Worm (Caenorhabditis elegans) whole organism, L2 larva: Measurements from ENCODE around the gene K04C2.5.

Experiments used
- C34F6.9 ChIP-seq: fragments of 150-350 bp; optimal IDR thresholded peaks from 2 replicates; lab custom pipeline; 2014; ENCODE audit warnings: missing biosample characterization, missing genetic modification characterization
- F13H6.1 ChIP-seq: sonication (generic microtip); optimal IDR thresholded peaks from 2 replicates; lab custom pipeline; 2016; ENCODE audit warnings: missing genetic modification characterization, missing compliant biosample characterization
- R02D3.7 ChIP-seq: fragments of 150-350 bp; optimal IDR thresholded peaks from 2 replicates; lab custom pipeline; 2014; ENCODE audit warnings: missing biosample characterization, missing genetic modification characterization
- ZK546.5 ChIP-seq: sonication (generic microtip); optimal IDR thresholded peaks from 2 replicates; lab custom pipeline; 2017; ENCODE audit warnings: missing biosample characterization, missing genetic modification characterization
- alr-1 ChIP-seq: fragments of 150-350 bp; optimal IDR thresholded peaks from 2 replicates; lab custom pipeline; 2014; ENCODE audit warnings: missing biosample characterization, missing genetic modification characterization
- ama-1 ChIP-seq: fragments of 150-350 bp; optimal IDR thresholded peaks from 2 replicates; lab custom pipeline; 2018; ENCODE audit warnings: inconsistent platforms
- ceh-16 ChIP-seq: fragments of 150-350 bp; optimal IDR thresholded peaks from 2 replicates; lab custom pipeline; 2014; ENCODE audit warnings: missing biosample characterization, missing genetic modification characterization
- crh-2 ChIP-seq: sonication (generic microtip); optimal IDR thresholded peaks from 2 replicates; lab custom pipeline; 2017; ENCODE audit warnings: missing biosample characterization, missing genetic modification characterization
- dmd-4 ChIP-seq: sonication (generic microtip); optimal IDR thresholded peaks from 2 replicates; lab custom pipeline; 2017; ENCODE audit warnings: missing biosample characterization, missing genetic modification characterization
- egl-27 ChIP-seq: sonication (generic microtip); optimal IDR thresholded peaks from 3 replicates; lab custom pipeline; 2017; ENCODE audit warnings: missing biosample characterization, missing genetic modification reagents, missing genetic modification characterization
- elt-1 ChIP-seq: fragments of 150-350 bp; optimal IDR thresholded peaks from 2 replicates; lab custom pipeline; 2014; ENCODE audit warnings: missing biosample characterization, missing genetic modification characterization
- fos-1 ChIP-seq: fragments of 150-350 bp; optimal IDR thresholded peaks from 2 replicates; lab custom pipeline; 2014; ENCODE audit warnings: missing biosample characterization, missing genetic modification characterization
- gmeb-1 ChIP-seq: fragments of 150-350 bp; optimal IDR thresholded peaks from 2 replicates; lab custom pipeline; 2014; ENCODE audit warnings: missing biosample characterization, missing genetic modification characterization
- lin-11 ChIP-seq: fragments of 150-350 bp; sonication (generic microtip); optimal IDR thresholded peaks from 2 replicates; lab custom pipeline; 2014; ENCODE audit warnings: missing biosample characterization, missing genetic modification characterization, inconsistent platforms, mixed read lengths
- lin-13 ChIP-seq: fragments of 150-350 bp; optimal IDR thresholded peaks from 2 replicates; lab custom pipeline; 2014; ENCODE audit warnings: missing biosample characterization, missing genetic modification reagents, missing genetic modification characterization
- lin-39 ChIP-seq: fragments of 150-350 bp; optimal IDR thresholded peaks from 2 replicates; lab custom pipeline; 2014; ENCODE audit warnings: missing biosample characterization, missing genetic modification reagents, missing genetic modification characterization
- lsy-2 ChIP-seq, 2 experiments: fragments of 150-350 bp in 1 of 2; sonication (generic microtip) in 1 of 2; optimal IDR thresholded peaks; 2 replicates each; lab custom pipeline; 2014 to 2017; ENCODE audit warnings: missing biosample characterization in 2 of 2, missing genetic modification characterization in 2 of 2
- mab-5 ChIP-seq: fragments of 150-350 bp; optimal IDR thresholded peaks from 2 replicates; lab custom pipeline; 2014; ENCODE audit warnings: missing biosample characterization, missing genetic modification characterization
- mbf-1 ChIP-seq: sonication (generic microtip); optimal IDR thresholded peaks from 2 replicates; lab custom pipeline; 2017; ENCODE audit warnings: missing biosample characterization, missing genetic modification characterization
- mdl-1 ChIP-seq, 2 experiments: fragments of 150-350 bp in 1 of 2; sonication (generic microtip) in 1 of 2; optimal IDR thresholded peaks; 2 replicates each; lab custom pipeline; 2017; ENCODE audit warnings: missing biosample characterization in 2 of 2, missing genetic modification characterization in 2 of 2
- nhr-11 ChIP-seq: fragments of 150-350 bp; optimal IDR thresholded peaks from 2 replicates; lab custom pipeline; 2014; ENCODE audit warnings: missing biosample characterization, missing genetic modification characterization
- nhr-12 ChIP-seq: fragments of 150-350 bp; optimal IDR thresholded peaks from 2 replicates; lab custom pipeline; 2014; ENCODE audit warnings: missing biosample characterization, missing genetic modification characterization
- nhr-129 ChIP-seq: fragments of 150-350 bp; optimal IDR thresholded peaks from 2 replicates; lab custom pipeline; 2014; ENCODE audit warnings: missing biosample characterization, missing genetic modification characterization
- nhr-21 ChIP-seq: fragments of 150-350 bp; optimal IDR thresholded peaks from 2 replicates; lab custom pipeline; 2014; ENCODE audit warnings: missing biosample characterization, missing genetic modification characterization
- nhr-23 ChIP-seq: fragments of 150-350 bp; optimal IDR thresholded peaks from 2 replicates; lab custom pipeline; 2014; ENCODE audit warnings: missing biosample characterization, missing genetic modification reagents, missing genetic modification characterization
- nhr-25 ChIP-seq: fragments of 150-350 bp; sonication (generic microtip); optimal IDR thresholded peaks from 3 replicates; lab custom pipeline; 2014; ENCODE audit warnings: missing biosample characterization, missing genetic modification characterization
- nhr-6 ChIP-seq: fragments of 150-350 bp; optimal IDR thresholded peaks from 2 replicates; lab custom pipeline; 2014; ENCODE audit warnings: missing biosample characterization, missing genetic modification characterization
- nhr-77 ChIP-seq: fragments of 150-350 bp; optimal IDR thresholded peaks from 2 replicates; lab custom pipeline; 2014; ENCODE audit warnings: missing biosample characterization, missing genetic modification characterization
- peb-1 ChIP-seq: fragments of 150-350 bp; optimal IDR thresholded peaks from 2 replicates; lab custom pipeline; 2014; ENCODE audit warnings: missing biosample characterization, missing genetic modification characterization
- sem-4 ChIP-seq: fragments of 150-350 bp; optimal IDR thresholded peaks from 2 replicates; lab custom pipeline; 2014; ENCODE audit warnings: missing biosample characterization, missing genetic modification reagents, missing genetic modification characterization
- sma-9 ChIP-seq, 2 experiments: fragments of 150-350 bp in 1 of 2; sonication (generic microtip) in 1 of 2; optimal IDR thresholded peaks; 2 replicates each; lab custom pipeline; 2014 to 2016; ENCODE audit warnings: missing genetic modification characterization in 2 of 2, mild to moderate bottlenecking in 1 of 2, missing biosample characterization in 1 of 2, missing compliant biosample characterization in 1 of 2, missing genetic modification reagents in 1 of 2, moderate library complexity in 1 of 2
- snpc-4 ChIP-seq: fragments of 150-350 bp; optimal IDR thresholded peaks from 2 replicates; lab custom pipeline; 2014; ENCODE audit warnings: missing biosample characterization, missing genetic modification characterization
- unc-39 ChIP-seq: fragments of 150-350 bp; optimal IDR thresholded peaks from 2 replicates; lab custom pipeline; 2014; ENCODE audit warnings: missing biosample characterization, missing genetic modification characterization
- unc-55 ChIP-seq: fragments of 150-350 bp; sonication (generic microtip); optimal IDR thresholded peaks from 3 replicates; lab custom pipeline; 2014; ENCODE audit warnings: missing biosample characterization, missing genetic modification reagents, missing genetic modification characterization
- zag-1 ChIP-seq: fragments of 150-350 bp; optimal IDR thresholded peaks from 2 replicates; lab custom pipeline; 2014; ENCODE audit warnings: missing biosample characterization, missing genetic modification characterization
- ztf-11 ChIP-seq: sonication (generic microtip); optimal IDR thresholded peaks from 2 replicates; lab custom pipeline; 2017; ENCODE audit warnings: missing biosample characterization, missing genetic modification characterization
- ztf-4 ChIP-seq: fragments of 150-350 bp; optimal IDR thresholded peaks from 2 replicates; lab custom pipeline; 2014; ENCODE audit warnings: missing biosample characterization, missing genetic modification characterization

K04C2.5 gene

DNA sequence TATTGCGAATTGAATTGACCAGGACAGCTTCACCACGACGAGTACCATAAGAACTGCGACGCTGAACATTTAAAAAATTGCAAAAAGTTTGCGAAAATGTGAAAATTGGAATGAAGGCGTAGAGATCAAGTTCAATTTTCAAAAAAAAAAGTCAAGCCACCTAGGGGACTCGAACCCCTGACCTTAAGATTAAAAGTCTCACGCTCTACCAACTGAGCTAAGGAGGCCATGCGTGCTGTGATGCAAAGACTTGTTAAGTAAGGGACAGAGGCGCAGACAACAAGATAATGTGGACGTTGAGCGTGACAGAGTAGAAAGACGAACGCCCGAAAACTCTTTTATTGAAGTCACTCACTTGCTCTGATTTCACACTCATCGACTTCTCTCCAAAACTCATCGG is 3.9 kb downstream of the K04C2.5 start:
- TF ChIP-seq sma-9 (GFP tag; optimal IDR thresholded peaks at IDR 0.05; lab: Kevin White, UChicago) = peak; percentile 76
- TF ChIP-seq sma-9 (tag; optimal IDR thresholded peaks at IDR 0.05; lab: Kevin White, UChicago) = no peak
- peak; percentile 68 for TF ChIP-seq crh-2 (tag; lab: Kevin White, UChicago)
- TF ChIP-seq dmd-4 (tag; lab: Kevin White, UChicago) = no peak
- peak in 1 of 2 experiments; percentile 48 for TF ChIP-seq mdl-1 (tag; optimal IDR thresholded peaks at IDR 0.05; lab: Kevin White, UChicago)
- no peak for TF ChIP-seq ztf-11 (tag; lab: Kevin White, UChicago)
- TF ChIP-seq ZK546.5 (tag; lab: Kevin White, UChicago) = no peak
- peak; percentile 52 for TF ChIP-seq lin-13 (GFP tag; lab: Kevin White, UChicago)
- TF ChIP-seq sem-4 = no peak
- TF ChIP-seq elt-1 (tag; lab: Kevin White, UChicago) = no peak
- TF ChIP-seq egl-27 (tag; lab: Kevin White, UChicago) = peak; percentile 37
- TF ChIP-seq lin-11 (tag; lab: Kevin White, UChicago) = peak; percentile 50
- TF ChIP-seq nhr-12 (tag; lab: Kevin White, UChicago) = no peak
- TF ChIP-seq unc-55 (GFP tag; lab: Kevin White, UChicago) = peak; percentile 73
- no peak for TF ChIP-seq R02D3.7 (tag; lab: Kevin White, UChicago)
- peak; percentile 93 for TF ChIP-seq nhr-129
- TF ChIP-seq fos-1 = peak; percentile 38
- no peak for TF ChIP-seq alr-1
- TF ChIP-seq peb-1 (tag; lab: Kevin White, UChicago) = no peak
- TF ChIP-seq lsy-2 (tag; optimal IDR thresholded peaks at IDR 0.05; lab: Kevin White, UChicago) = peak; percentile 56 to 74
- peak; percentile 7 for TF ChIP-seq zag-1 (tag; lab: Kevin White, UChicago)
- TF ChIP-seq nhr-11 (tag; lab: Kevin White, UChicago) = peak; percentile 19
- TF ChIP-seq F13H6.1 (tag; lab: Kevin White, UChicago) = peak; percentile 42
- TF ChIP-seq ztf-4 (tag; lab: Kevin White, UChicago) = peak; percentile 40
- peak; percentile 2 for TF ChIP-seq nhr-21 (tag; lab: Kevin White, UChicago)
- peak; percentile 61 for TF ChIP-seq gmeb-1 (tag; lab: Kevin White, UChicago)
- TF ChIP-seq C34F6.9 = peak; percentile 65

DNA sequence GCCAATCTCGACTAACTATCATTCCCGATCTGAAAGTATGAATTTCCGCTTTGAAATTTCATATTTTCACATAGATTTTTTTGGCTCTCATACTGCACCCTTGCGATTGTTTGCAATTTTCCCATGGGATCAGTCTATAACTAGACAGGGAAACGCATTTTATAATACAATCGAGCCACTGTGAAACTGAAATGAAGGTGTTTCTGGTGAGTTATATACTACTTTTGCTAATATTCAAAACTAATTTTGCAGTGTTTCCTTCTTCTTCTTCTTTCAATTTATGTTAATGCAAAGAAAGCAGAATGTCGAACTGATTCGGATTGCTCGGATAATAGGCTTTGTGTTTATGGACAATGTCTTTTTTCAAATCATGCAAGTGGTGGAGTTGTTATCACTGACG is 5.6 kb downstream of the K04C2.5 start:
- TF ChIP-seq C34F6.9 = no peak
- no peak for TF ChIP-seq ceh-16 (tag; lab: Kevin White, UChicago)
- no peak for TF ChIP-seq unc-55 (GFP tag; lab: Kevin White, UChicago)
- no peak for TF ChIP-seq snpc-4 (tag; lab: Kevin White, UChicago)
- TF ChIP-seq ama-1 = no peak
- TF ChIP-seq nhr-77 (tag; lab: Kevin White, UChicago) = no peak
- no peak for TF ChIP-seq gmeb-1 (tag; lab: Kevin White, UChicago)
- TF ChIP-seq mab-5 (tag; lab: Kevin White, UChicago) = no peak
- TF ChIP-seq nhr-25 = no peak
- TF ChIP-seq sem-4 = no peak
- TF ChIP-seq unc-39 (tag; lab: Kevin White, UChicago) = no peak
- TF ChIP-seq, all 48 proteins: peak for 0

DNA sequence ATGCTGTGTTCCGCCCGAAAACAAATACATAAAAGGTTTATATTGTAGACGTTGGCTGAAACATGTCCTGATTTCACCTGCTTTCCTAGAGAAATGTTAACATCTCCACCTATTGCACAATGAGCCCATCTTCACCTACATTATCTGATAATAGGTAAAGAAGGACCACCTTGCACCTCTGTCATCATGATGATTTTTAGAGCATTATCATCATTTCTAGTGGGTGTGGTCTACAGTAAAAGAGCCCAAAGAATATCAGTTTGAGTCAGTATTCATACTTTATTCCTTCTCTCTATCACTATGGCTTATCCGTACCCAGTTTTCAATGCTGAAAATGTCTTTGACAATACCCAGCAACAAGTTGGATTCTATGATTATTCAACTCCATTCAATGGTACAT is 7.3 kb downstream of the K04C2.5 start, which contains the start of gene med-2:
Gene med-2, plus strand, starts transcription at position 301 of the 400 bp plus-strand sequence.
- no peak for TF ChIP-seq sma-9 (GFP tag; optimal IDR thresholded peaks at IDR 0.05; lab: Kevin White, UChicago)
- no peak for TF ChIP-seq sma-9 (tag; optimal IDR thresholded peaks at IDR 0.05; lab: Kevin White, UChicago)
- TF ChIP-seq unc-55 (GFP tag; lab: Kevin White, UChicago) = no peak
- no peak for TF ChIP-seq mbf-1 (tag; lab: Kevin White, UChicago)
- no peak for TF ChIP-seq nhr-23
- no peak for TF ChIP-seq lin-11 (tag; lab: Kevin White, UChicago)
- no peak for TF ChIP-seq sem-4
- no peak for TF ChIP-seq fos-1

DNA sequence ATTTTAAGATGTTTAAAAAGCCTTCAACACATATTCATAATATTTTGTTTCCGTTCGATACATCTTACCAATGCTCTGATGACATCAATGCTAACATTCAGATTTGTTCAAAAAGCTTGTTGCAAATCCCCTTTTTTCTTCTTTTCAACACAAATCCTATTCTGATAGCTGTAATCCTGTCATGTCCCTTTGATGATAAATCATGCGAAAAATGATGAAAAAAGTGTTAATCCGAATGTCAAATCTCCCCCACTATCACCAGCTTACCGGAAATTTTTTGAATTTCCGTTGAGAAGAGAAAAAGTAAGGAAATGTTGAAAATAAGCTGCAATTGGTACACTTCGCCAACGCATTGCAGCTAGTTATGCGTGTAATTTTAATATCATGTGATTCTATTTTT is 9.7 kb downstream of the K04C2.5 start:
- TF ChIP-seq nhr-6 (tag; lab: Kevin White, UChicago) = no peak
- no peak for TF ChIP-seq snpc-4 (tag; lab: Kevin White, UChicago)
- TF ChIP-seq C34F6.9 = no peak
- TF ChIP-seq lin-13 (GFP tag; lab: Kevin White, UChicago) = no peak
- no peak for TF ChIP-seq ztf-4 (tag; lab: Kevin White, UChicago)
- TF ChIP-seq lin-39 = no peak
- TF ChIP-seq ama-1 = no peak
- no peak for TF ChIP-seq nhr-23
